Worm (Caenorhabditis elegans) whole organism, mixed stage, embryonic: ENCODE measurements around the gene clec-144.
A peak's percentile ranks its signal among the peaks of the same experiment; 100 is the strongest.

ENCODE experiments used
- M03D4.4 ChIP-seq: sonication (generic microtip); optimal IDR thresholded peaks from 2 replicates; lab custom pipeline; 2017; ENCODE audit warnings: mild to moderate bottlenecking, missing genetic modification characterization, missing compliant biosample characterization
- bed-3 ChIP-seq: fragments of 200-800 bp; sonication (Bioruptor generic); optimal IDR thresholded peaks from 3 replicates; lab custom pipeline; 2018; ENCODE audit warnings: mild to moderate bottlenecking, missing genetic modification characterization, moderate library complexity, missing compliant biosample characterization
- blmp-1 ChIP-seq: fragments of 150-350 bp; optimal IDR thresholded peaks from 2 replicates; lab custom pipeline; 2014; ENCODE audit warnings: missing biosample characterization, missing genetic modification characterization
- ceh-39 ChIP-seq: fragments of 150-350 bp; optimal IDR thresholded peaks from 2 replicates; lab custom pipeline; 2014; ENCODE audit warnings: missing biosample characterization, missing genetic modification characterization
- ceh-43 ChIP-seq: fragments of 200-800 bp; sonication (Bioruptor generic); optimal IDR thresholded peaks from 2 replicates; lab custom pipeline; 2018; ENCODE audit warnings: mild to moderate bottlenecking, missing genetic modification characterization, moderate library complexity, missing compliant biosample characterization
- ceh-83 ChIP-seq: fragments of 200-800 bp; sonication (Bioruptor generic); optimal IDR thresholded peaks from 2 replicates; lab custom pipeline; 2018; ENCODE audit warnings: mild to moderate bottlenecking, missing genetic modification characterization, missing compliant biosample characterization
- ces-1 ChIP-seq: fragments of 150-350 bp; optimal IDR thresholded peaks from 2 replicates; lab custom pipeline; 2014; ENCODE audit warnings: missing biosample characterization, missing genetic modification reagents, missing genetic modification characterization
- cnd-1 ChIP-seq: fragments of 200-800 bp; sonication (Bioruptor generic); optimal IDR thresholded peaks from 2 replicates; lab custom pipeline; 2018; ENCODE audit warnings: mild to moderate bottlenecking, missing genetic modification characterization, missing compliant biosample characterization
- drap-1 ChIP-seq: fragments of 200-800 bp; sonication (Bioruptor generic); optimal IDR thresholded peaks from 3 replicates; lab custom pipeline; 2018; ENCODE audit warnings: mild to moderate bottlenecking, missing genetic modification characterization, missing compliant biosample characterization
- elt-1 ChIP-seq: sonication (generic microtip); optimal IDR thresholded peaks from 2 replicates; lab custom pipeline; 2017; ENCODE audit warnings: missing genetic modification characterization, mild to moderate bottlenecking, missing compliant biosample characterization, antibody characterized with exemption, moderate library complexity, borderline replicate concordance; ENCODE audit not compliant: insufficient read depth
- elt-3 ChIP-seq: fragments of 150-350 bp; optimal IDR thresholded peaks from 2 replicates; lab custom pipeline; 2014; ENCODE audit warnings: missing biosample characterization, missing genetic modification characterization
- flh-1 ChIP-seq: fragments of 200-800 bp; sonication (Bioruptor generic); optimal IDR thresholded peaks from 2 replicates; lab custom pipeline; 2018; ENCODE audit warnings: mild to moderate bottlenecking, missing genetic modification characterization, moderate library complexity, missing compliant biosample characterization
- ham-2 ChIP-seq: fragments of 200-800 bp; sonication (Bioruptor generic); optimal IDR thresholded peaks from 2 replicates; lab custom pipeline; 2018; ENCODE audit warnings: mild to moderate bottlenecking, missing genetic modification characterization, missing compliant biosample characterization
- hlh-1 ChIP-seq: fragments of 150-350 bp; optimal IDR thresholded peaks from 2 replicates; lab custom pipeline; 2014; ENCODE audit warnings: missing biosample characterization, missing genetic modification reagents, missing genetic modification characterization
- lin-13 ChIP-seq: fragments of 150-350 bp; optimal IDR thresholded peaks from 2 replicates; lab custom pipeline; 2014; ENCODE audit warnings: missing biosample characterization, missing genetic modification characterization
- lin-32 ChIP-seq: fragments of 200-800 bp; sonication (Bioruptor generic); optimal IDR thresholded peaks from 2 replicates; lab custom pipeline; 2018; ENCODE audit warnings: mild to moderate bottlenecking, missing genetic modification characterization, missing compliant biosample characterization
- lsy-2 ChIP-seq: fragments of 150-350 bp; optimal IDR thresholded peaks from 2 replicates; lab custom pipeline; 2014; ENCODE audit warnings: missing biosample characterization, missing genetic modification characterization
- mab-5 ChIP-seq: fragments of 150-350 bp; optimal IDR thresholded peaks from 2 replicates; lab custom pipeline; 2014; ENCODE audit warnings: missing biosample characterization, missing genetic modification characterization
- mep-1 ChIP-seq: fragments of 150-350 bp; optimal IDR thresholded peaks from 2 replicates; lab custom pipeline; 2017; ENCODE audit warnings: missing biosample characterization, missing genetic modification reagents, missing genetic modification characterization, inconsistent platforms
- mls-2 ChIP-seq: sonication (generic microtip); optimal IDR thresholded peaks from 2 replicates; lab custom pipeline; 2016; ENCODE audit warnings: mild to moderate bottlenecking, missing genetic modification characterization, moderate library complexity, missing compliant biosample characterization
- nhr-12 ChIP-seq: fragments of 150-350 bp; optimal IDR thresholded peaks from 2 replicates; lab custom pipeline; 2014; ENCODE audit warnings: missing biosample characterization, missing genetic modification characterization
- nhr-2 ChIP-seq: fragments of 150-350 bp; optimal IDR thresholded peaks from 2 replicates; lab custom pipeline; 2014; ENCODE audit warnings: missing biosample characterization, missing genetic modification characterization
- nhr-237 ChIP-seq: fragments of 150-350 bp; optimal IDR thresholded peaks from 2 replicates; lab custom pipeline; 2014; ENCODE audit warnings: missing biosample characterization, missing genetic modification characterization
- nhr-28 ChIP-seq: fragments of 150-350 bp; optimal IDR thresholded peaks from 2 replicates; lab custom pipeline; 2014; ENCODE audit warnings: missing biosample characterization, missing genetic modification characterization
- nhr-76 ChIP-seq: sonication (generic microtip); optimal IDR thresholded peaks from 2 replicates; lab custom pipeline; 2017; ENCODE audit warnings: missing biosample characterization, missing genetic modification characterization
- pha-4 ChIP-seq: fragments of 150-350 bp; optimal IDR thresholded peaks from 2 replicates; lab custom pipeline; 2018; ENCODE audit warnings: missing biosample characterization, missing genetic modification reagents, missing genetic modification characterization
- sem-2 ChIP-seq: fragments of 200-800 bp; sonication (Bioruptor generic); optimal IDR thresholded peaks from 2 replicates; lab custom pipeline; 2018; ENCODE audit warnings: mild to moderate bottlenecking, missing genetic modification characterization, missing compliant biosample characterization
- snpc-4 ChIP-seq: fragments of 150-350 bp; optimal IDR thresholded peaks from 2 replicates; lab custom pipeline; 2014; ENCODE audit warnings: missing biosample characterization, missing genetic modification characterization
- sptf-1 ChIP-seq: sonication (generic microtip); optimal IDR thresholded peaks from 2 replicates; lab custom pipeline; 2017; ENCODE audit warnings: mild to moderate bottlenecking, missing genetic modification characterization, moderate library complexity, missing compliant biosample characterization
- tbx-8 ChIP-seq: fragments of 200-800 bp; sonication (Bioruptor generic); optimal IDR thresholded peaks from 2 replicates; lab custom pipeline; 2018; ENCODE audit warnings: mild to moderate bottlenecking, missing genetic modification characterization, moderate library complexity, missing compliant biosample characterization
- unc-120 ChIP-seq: sonication (generic microtip); optimal IDR thresholded peaks from 2 replicates; lab custom pipeline; 2017; ENCODE audit warnings: missing genetic modification characterization, missing compliant biosample characterization; ENCODE audit not compliant: poor library complexity, severe bottlenecking
- unc-39 ChIP-seq: fragments of 150-350 bp; optimal IDR thresholded peaks from 2 replicates; lab custom pipeline; 2014; ENCODE audit warnings: missing biosample characterization, missing genetic modification characterization
- unc-62 ChIP-seq: fragments of 150-350 bp; optimal IDR thresholded peaks from 2 replicates; lab custom pipeline; 2014; ENCODE audit warnings: missing biosample characterization, missing genetic modification reagents, missing genetic modification characterization
- zip-8 ChIP-seq: fragments of 150-350 bp; optimal IDR thresholded peaks from 2 replicates; lab custom pipeline; 2014; ENCODE audit warnings: missing biosample characterization, missing genetic modification characterization
- ztf-11 ChIP-seq: fragments of 150-350 bp; optimal IDR thresholded peaks from 2 replicates; lab custom pipeline; 2014; ENCODE audit warnings: missing biosample characterization, missing genetic modification characterization

clec-144 gene

ce11 chrII:11832475-11832874 is at the start of gene clec-144:
clec-144 (minus strand) TSS chrII:11832575.
- TF ChIP-seq zip-8 (tag; lab: Kevin White, UChicago) (no peak), lin-32 (GFP tag; lab: Kevin White, UChicago) (no peak), unc-39 (tag; lab: Kevin White, UChicago) (no peak), bed-3 (no peak), ztf-11 (tag; lab: Kevin White, UChicago) (no peak), lsy-2 (tag; lab: Kevin White, UChicago) (no peak), blmp-1 (tag; lab: Kevin White, UChicago) (no peak), sptf-1 (tag; lab: Kevin White, UChicago) (no peak), lin-13 (tag; lab: Kevin White, UChicago) (no peak), drap-1 (no peak), nhr-237 (tag; lab: Kevin White, UChicago) (no peak), M03D4.4 (tag; lab: Kevin White, UChicago) (no peak), ceh-83 (GFP tag; lab: Kevin White, UChicago) (no peak), nhr-28 (tag; lab: Kevin White, UChicago) (no peak), ces-1 (no peak), nhr-12 (no peak), mls-2 (no peak), sem-2 (GFP tag; lab: Kevin White, UChicago) (no peak), flh-1 (no peak)

- TF ChIP-seq ceh-39 (peak; percentile 15), ham-2 (peak; percentile 16), blmp-1 (tag; lab: Kevin White, UChicago) (peak; percentile 67), unc-62 (GFP tag; lab: Kevin White, UChicago) (no peak), nhr-2 (tag; lab: Kevin White, UChicago) (peak; percentile 81), cnd-1 (tag; lab: Kevin White, UChicago) (no peak), M03D4.4 (tag; lab: Kevin White, UChicago) (peak; percentile 29), ces-1 (no peak)
Measured at ce11 chrII:11880456-11881353, 48.3 kb upstream of the clec-144 start.

ce11 chrII:11879784-11880183 is 47.4 kb upstream of the clec-144 start:
- no peak for TF ChIP-seq M03D4.4 (tag; lab: Kevin White, UChicago)
- TF ChIP-seq lin-32 (GFP tag; lab: Kevin White, UChicago): no peak
- no peak for TF ChIP-seq nhr-76 (tag; lab: Kevin White, UChicago)
- TF ChIP-seq nhr-12: no peak
- no peak for TF ChIP-seq lsy-2 (tag; lab: Kevin White, UChicago)
- TF ChIP-seq sem-2 (GFP tag; lab: Kevin White, UChicago): no peak
- no peak for TF ChIP-seq unc-39 (tag; lab: Kevin White, UChicago)
- TF ChIP-seq cnd-1 (tag; lab: Kevin White, UChicago): no peak
- no peak for TF ChIP-seq zip-8 (tag; lab: Kevin White, UChicago)
- no peak for TF ChIP-seq flh-1
- no peak for TF ChIP-seq bed-3
- no peak for TF ChIP-seq elt-1 (tag; lab: Kevin White, UChicago)
- TF ChIP-seq ces-1: no peak
- TF ChIP-seq mab-5: no peak
- no peak for TF ChIP-seq nhr-237 (tag; lab: Kevin White, UChicago)
- TF ChIP-seq nhr-2 (tag; lab: Kevin White, UChicago): no peak
- no peak for TF ChIP-seq ham-2
- no peak for TF ChIP-seq unc-120

ce11 chrII:11874674-11875198 is 42.4 kb upstream of the clec-144 start, which contains the start of the genes npp-3 and top-2:
npp-3 (minus strand) TSS chrII:11874788.
top-2 (plus strand) TSS chrII:11875148.
- TF ChIP-seq nhr-28 (tag; lab: Kevin White, UChicago): no peak
- TF ChIP-seq drap-1: peak; percentile 68
- no peak for TF ChIP-seq snpc-4 (tag; lab: Kevin White, UChicago)
- no peak for TF ChIP-seq nhr-2 (tag; lab: Kevin White, UChicago)
- peak; percentile 83 for TF ChIP-seq nhr-237 (tag; lab: Kevin White, UChicago)
- no peak for TF ChIP-seq unc-62 (GFP tag; lab: Kevin White, UChicago)
- TF ChIP-seq unc-39 (tag; lab: Kevin White, UChicago): no peak
- TF ChIP-seq ztf-11 (tag; lab: Kevin White, UChicago): no peak
- TF ChIP-seq lsy-2 (tag; lab: Kevin White, UChicago): peak; percentile 99
- peak; percentile 42 for TF ChIP-seq hlh-1 (tag; lab: Kevin White, UChicago)
- TF ChIP-seq cnd-1 (tag; lab: Kevin White, UChicago): peak; percentile 23
- TF ChIP-seq flh-1: no peak
- no peak for TF ChIP-seq ceh-83 (GFP tag; lab: Kevin White, UChicago)
- TF ChIP-seq ces-1: peak; percentile 79
- no peak for TF ChIP-seq sem-2 (GFP tag; lab: Kevin White, UChicago)
- TF ChIP-seq M03D4.4 (tag; lab: Kevin White, UChicago): no peak
- TF ChIP-seq pha-4 (tag; lab: Kevin White, UChicago): peak; percentile 88
- peak; percentile 21 for TF ChIP-seq unc-120
- TF ChIP-seq elt-1 (tag; lab: Kevin White, UChicago): no peak
- peak; percentile 55 for TF ChIP-seq sptf-1 (tag; lab: Kevin White, UChicago)
- no peak for TF ChIP-seq ceh-43 (GFP tag; lab: Kevin White, UChicago)
- no peak for TF ChIP-seq blmp-1 (tag; lab: Kevin White, UChicago)
- TF ChIP-seq lin-13 (tag; lab: Kevin White, UChicago): peak; percentile 89
- TF ChIP-seq mep-1 (tag; lab: Kevin White, UChicago): peak; percentile 77
- TF ChIP-seq nhr-12: no peak
- TF ChIP-seq ham-2: peak; percentile 38
- no peak for TF ChIP-seq nhr-76 (tag; lab: Kevin White, UChicago)
- no peak for TF ChIP-seq elt-3 (tag; lab: Kevin White, UChicago)
- TF ChIP-seq ceh-39: peak; percentile 94
- no peak for TF ChIP-seq mab-5
- TF ChIP-seq tbx-8 (GFP tag; lab: Kevin White, UChicago): no peak
